Fruit fly (Drosophila melanogaster) whole organism, embryonic: ENCODE results near the gene CG31365.

Source experiments
- Awh ChIP-seq: fragments of 200-800 bp; sonication (Bioruptor generic); IDR thresholded peaks from 2 replicates; pipeline ENCODE4, ENCODE4 v1.3.6; 2022; ENCODE audit warnings: missing biosample characterization, missing genetic modification characterization
- CG10274 ChIP-seq: fragments of 200-800 bp; sonication (Bioruptor generic); optimal IDR thresholded peaks from 3 replicates; lab custom pipeline; 2017; ENCODE audit warnings: missing biosample characterization, mild to moderate bottlenecking, missing genetic modification characterization
- CG11085 ChIP-seq: fragments of 200-800 bp; sonication (Bioruptor generic); IDR thresholded peaks from 2 replicates; pipeline ENCODE4 v1.3.6; 2022; ENCODE audit warnings: missing biosample characterization, missing genetic modification characterization
- CG11456 ChIP-seq: fragments of 200-800 bp; sonication (Bioruptor generic); IDR thresholded peaks from 3 replicates; pipeline ENCODE4 v1.3.6; 2022; ENCODE audit warnings: missing biosample characterization, missing genetic modification characterization
- CG13287 ChIP-seq: fragments of 200-800 bp; sonication (Bioruptor generic); IDR thresholded peaks from 2 replicates; pipeline ENCODE4 v1.3.6; 2022; ENCODE audit warnings: missing biosample characterization, missing genetic modification characterization; ENCODE audit not compliant: partially characterized antibody
- CG14667 ChIP-seq: fragments of 200-800 bp; sonication (Bioruptor generic); IDR thresholded peaks from 2 replicates; pipeline ENCODE4 v1.3.6; 2022; ENCODE audit warnings: missing biosample characterization, missing genetic modification characterization
- CG15011 ChIP-seq: fragments of 200-800 bp; sonication (Bioruptor generic); optimal IDR thresholded peaks from 3 replicates; lab custom pipeline; 2018; ENCODE audit warnings: missing biosample characterization, mild to moderate bottlenecking, missing genetic modification characterization
- CG17186 ChIP-seq: fragments of 200-800 bp; sonication (Bioruptor generic); optimal IDR thresholded peaks from 3 replicates; lab custom pipeline; 2017; ENCODE audit warnings: missing biosample characterization, missing genetic modification reagents, missing genetic modification characterization
- CG17829 ChIP-seq: fragments of 200-800 bp; optimal IDR thresholded peaks from 2 replicates; lab custom pipeline; 2019; ENCODE audit warnings: missing biosample characterization, mild to moderate bottlenecking, missing genetic modification characterization, moderate library complexity
- CG18011 ChIP-seq: fragments of 200-800 bp; sonication (Bioruptor generic); optimal IDR thresholded peaks from 2 replicates; lab custom pipeline; 2017; ENCODE audit warnings: missing biosample characterization, missing genetic modification characterization, mild to moderate bottlenecking, moderate library complexity, missing genotype
- CG18764 ChIP-seq: fragments of 200-800 bp; sonication (Bioruptor generic); optimal IDR thresholded peaks from 3 replicates; lab custom pipeline; 2016; ENCODE audit warnings: missing biosample characterization, missing genetic modification characterization
- CG2116 ChIP-seq: fragments of 200-800 bp; sonication (Bioruptor generic); optimal IDR thresholded peaks from 3 replicates; lab custom pipeline; 2018; ENCODE audit warnings: missing biosample characterization, mild to moderate bottlenecking, missing genetic modification characterization
- CG2120 ChIP-seq: fragments of 200-800 bp; sonication (Bioruptor generic); optimal IDR thresholded peaks from 3 replicates; lab custom pipeline; 2016; ENCODE audit warnings: missing biosample characterization, missing genetic modification characterization
- CG3065 ChIP-seq: fragments of 200-800 bp; sonication (Bioruptor generic); optimal IDR thresholded peaks from 2 replicates; lab custom pipeline; 2016; ENCODE audit warnings: missing biosample characterization, missing genetic modification characterization
- CG32532 ChIP-seq: fragments of 200-800 bp; sonication (Bioruptor generic); IDR thresholded peaks from 2 replicates; pipeline ENCODE4 v1.3.6; 2022; ENCODE audit warnings: missing biosample characterization, missing genetic modification characterization
- CG33213 ChIP-seq: fragments of 200-800 bp; sonication (Bioruptor generic); optimal IDR thresholded peaks from 3 replicates; lab custom pipeline; 2016; ENCODE audit warnings: missing biosample characterization, missing genetic modification characterization
- CG33557 ChIP-seq: fragments of 200-800 bp; sonication (Bioruptor generic); optimal IDR thresholded peaks from 2 replicates; lab custom pipeline; 2019; ENCODE audit warnings: missing biosample characterization, mild to moderate bottlenecking, missing genetic modification characterization, moderate library complexity
- CG7357 ChIP-seq: fragments of 200-800 bp; sonication (Bioruptor generic); IDR thresholded peaks from 3 replicates; pipeline ENCODE4 v1.3.6; 2022; ENCODE audit warnings: missing biosample characterization, missing genetic modification characterization
- CG7928 ChIP-seq: fragments of 200-800 bp; sonication (Bioruptor generic); optimal IDR thresholded peaks from 2 replicates; lab custom pipeline; 2017; ENCODE audit warnings: missing biosample characterization, mild to moderate bottlenecking, missing genetic modification characterization
- CG8290 ChIP-seq, 3 experiments: fragments of 200-800 bp; sonication (Bioruptor generic); optimal IDR thresholded peaks; 2 replicates each; lab custom pipeline; 2016 to 2019; ENCODE audit warnings: missing biosample characterization in 3 of 3, missing genetic modification characterization in 3 of 3, mild to moderate bottlenecking in 2 of 3, moderate library complexity in 1 of 3
- CG8924 ChIP-seq: fragments of 200-800 bp; optimal IDR thresholded peaks from 3 replicates; lab custom pipeline; 2019; ENCODE audit warnings: missing biosample characterization, mild to moderate bottlenecking, missing genetic modification characterization, moderate library complexity
- CG9932 ChIP-seq: fragments of 200-800 bp; sonication (Bioruptor generic); IDR thresholded peaks from 2 replicates; pipeline ENCODE4 v1.3.6; 2022; ENCODE audit warnings: missing biosample characterization, missing genetic modification characterization
- CkIIα-i1 ChIP-seq: fragments of 200-800 bp; sonication (Bioruptor generic); IDR thresholded peaks from 2 replicates; pipeline ENCODE4 v1.3.6; 2022; ENCODE audit warnings: missing biosample characterization, missing genetic modification characterization
- CrebB ChIP-seq: fragments of 200-800 bp; sonication (Bioruptor generic); optimal IDR thresholded peaks from 3 replicates; lab custom pipeline; 2018; ENCODE audit warnings: missing biosample characterization, mild to moderate bottlenecking, missing genetic modification characterization
- Dll ChIP-seq: fragments of 200-800 bp; sonication (Bioruptor generic); IDR thresholded peaks from 4 replicates; pipeline ENCODE4 v1.3.6; 2022; ENCODE audit warnings: missing biosample characterization, missing genetic modification characterization; ENCODE audit not compliant: partially characterized antibody
- Dref ChIP-seq: fragments of 200-800 bp; sonication (Bioruptor generic); IDR thresholded peaks from 2 replicates; pipeline ENCODE4 v1.3.6; 2022; ENCODE audit warnings: missing biosample characterization, missing genetic modification characterization
- E2f2 ChIP-seq: fragments of 200-800 bp; sonication (Bioruptor generic); IDR thresholded peaks from 2 replicates; pipeline ENCODE4 v1.3.6; 2022; ENCODE audit warnings: missing biosample characterization, missing genetic modification characterization
- Ets65A ChIP-seq: fragments of 200-800 bp; sonication (Bioruptor generic); peaks from one replicate; lab custom pipeline; 2016; ENCODE audit warnings: missing biosample characterization, missing genetic modification characterization
- Hr3 ChIP-seq: fragments of 200-800 bp; sonication (Bioruptor generic); optimal IDR thresholded peaks from 3 replicates; lab custom pipeline; 2016; ENCODE audit warnings: missing biosample characterization, missing genetic modification characterization
- MESR4 ChIP-seq: fragments of 200-800 bp; sonication (Bioruptor generic); optimal IDR thresholded peaks from 2 replicates; lab custom pipeline; 2018; ENCODE audit warnings: missing biosample characterization, mild to moderate bottlenecking, missing genetic modification characterization, moderate library complexity
- NC2β ChIP-seq: fragments of 200-800 bp; sonication (Bioruptor generic); optimal IDR thresholded peaks from 2 replicates; lab custom pipeline; 2016; ENCODE audit warnings: missing biosample characterization, missing genetic modification characterization
- NK7.1 ChIP-seq: fragments of 200-800 bp; sonication (Bioruptor generic); optimal IDR thresholded peaks from 3 replicates; lab custom pipeline; 2016; ENCODE audit warnings: missing biosample characterization, missing genetic modification characterization
- PHDP ChIP-seq: fragments of 200-800 bp; sonication (Bioruptor generic); optimal IDR thresholded peaks from 3 replicates; lab custom pipeline; 2018; ENCODE audit warnings: missing biosample characterization, mild to moderate bottlenecking, missing genetic modification characterization, moderate library complexity
- ac ChIP-seq: fragments of 200-800 bp; sonication (Bioruptor generic); optimal IDR thresholded peaks from 3 replicates; lab custom pipeline; 2017; ENCODE audit warnings: missing biosample characterization, mild to moderate bottlenecking, missing genetic modification characterization
- cas ChIP-seq: fragments of 200-800 bp; sonication (Bioruptor generic); IDR thresholded peaks from 2 replicates; pipeline ENCODE4 v1.3.6; 2022; ENCODE audit warnings: missing biosample characterization, missing genetic modification characterization
- caup ChIP-seq: fragments of 200-800 bp; sonication (Bioruptor generic); optimal IDR thresholded peaks from 3 replicates; lab custom pipeline; 2017; ENCODE audit warnings: missing biosample characterization, mild to moderate bottlenecking, missing genetic modification characterization, moderate library complexity; ENCODE audit not compliant: severe bottlenecking
- chif ChIP-seq, 2 experiments: fragments of 200-800 bp; sonication (Bioruptor generic); optimal IDR thresholded peaks; 3 replicates each; lab custom pipeline; 2016; ENCODE audit warnings: missing biosample characterization in 2 of 2, missing genetic modification characterization in 2 of 2
- ci ChIP-seq: fragments of 200-800 bp; sonication (Bioruptor generic); IDR thresholded peaks from 3 replicates; pipeline ENCODE4 v1.3.6; 2022; ENCODE audit warnings: missing biosample characterization, missing genetic modification characterization
- da ChIP-seq: fragments of 200-800 bp; sonication (Bioruptor generic); optimal IDR thresholded peaks from 2 replicates; lab custom pipeline; 2016; ENCODE audit warnings: missing biosample characterization, missing genetic modification characterization
- dati ChIP-seq: fragments of 200-800 bp; sonication (Bioruptor generic); IDR thresholded peaks from 2 replicates; pipeline ENCODE4 v1.3.6; 2022; ENCODE audit warnings: missing biosample characterization, missing genetic modification characterization
- dm ChIP-seq: fragments of 200-800 bp; sonication (Bioruptor generic); optimal IDR thresholded peaks from 3 replicates; lab custom pipeline; 2016; ENCODE audit warnings: missing biosample characterization, missing genetic modification characterization
- gro ChIP-seq: fragments of 200-800 bp; sonication (Bioruptor generic); optimal IDR thresholded peaks from 2 replicates; lab custom pipeline; 2016; ENCODE audit warnings: missing biosample characterization, missing genetic modification characterization
- gsb-n ChIP-seq: fragments of 200-800 bp; sonication (Bioruptor generic); optimal IDR thresholded peaks from 3 replicates; lab custom pipeline; 2018; ENCODE audit warnings: missing biosample characterization, mild to moderate bottlenecking, missing genetic modification characterization
- ind ChIP-seq: fragments of 200-800 bp; sonication (Bioruptor generic); optimal IDR thresholded peaks from 3 replicates; lab custom pipeline; 2016; ENCODE audit warnings: missing biosample characterization, missing genetic modification characterization
- inv ChIP-seq: fragments of 200-800 bp; sonication (Bioruptor generic); IDR thresholded peaks from 2 replicates; pipeline ENCODE4 v1.3.6; 2022; ENCODE audit warnings: missing biosample characterization, missing genetic modification characterization; ENCODE audit not compliant: partially characterized antibody
- nau ChIP-seq: fragments of 200-800 bp; sonication (Bioruptor generic); optimal IDR thresholded peaks from 3 replicates; lab custom pipeline; 2017; ENCODE audit warnings: missing biosample characterization, mild to moderate bottlenecking, missing genetic modification characterization, missing genetic modification reagents
- sisA ChIP-seq: fragments of 200-800 bp; sonication (Bioruptor generic); IDR thresholded peaks from 2 replicates; pipeline ENCODE4 v1.3.6; 2022; ENCODE audit warnings: missing biosample characterization, missing genetic modification characterization
- so ChIP-seq: fragments of 200-800 bp; sonication (Bioruptor generic); IDR thresholded peaks from 3 replicates; pipeline ENCODE4 v1.3.6; 2022; ENCODE audit warnings: missing biosample characterization, missing genetic modification characterization
- trem ChIP-seq: fragments of 200-800 bp; optimal IDR thresholded peaks from 3 replicates; lab custom pipeline; 2019; ENCODE audit warnings: missing biosample characterization, mild to moderate bottlenecking, missing genetic modification characterization, moderate library complexity
- ttk ChIP-seq: fragments of 200-800 bp; sonication (Bioruptor generic); IDR thresholded peaks from 2 replicates; pipeline ENCODE4 v2.1.2; 2022; ENCODE audit warnings: missing biosample characterization, missing genetic modification characterization
- zen ChIP-seq: fragments of 200-800 bp; sonication (Bioruptor generic); optimal IDR thresholded peaks from 3 replicates; lab custom pipeline; 2018; ENCODE audit warnings: missing biosample characterization, mild to moderate bottlenecking, missing genetic modification characterization, moderate library complexity

Gene CG31365

DNA sequence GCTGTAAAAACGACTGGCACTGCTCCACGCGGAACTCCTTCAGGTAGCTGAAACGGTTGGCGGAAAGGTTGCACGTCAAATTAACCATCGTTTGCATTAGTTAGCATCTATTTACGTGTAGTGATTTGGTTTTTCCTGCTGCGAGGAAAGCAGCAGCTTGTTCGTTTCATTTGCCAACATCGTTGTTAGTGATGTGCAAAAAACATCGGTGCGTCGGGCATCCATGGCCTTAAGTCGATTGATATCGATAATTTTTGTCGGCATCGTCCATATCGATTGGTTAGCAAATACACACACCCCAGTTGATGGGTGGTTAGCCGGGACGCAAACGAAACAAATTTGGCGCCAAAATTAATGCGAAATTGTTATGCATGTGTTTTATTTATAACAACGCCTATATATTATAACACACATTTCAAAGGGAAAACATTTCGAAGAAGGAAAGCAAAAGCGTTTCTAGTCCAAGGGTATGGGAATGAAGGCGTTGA lies 31.5 kb upstream of the CG31365 start, which contains the start of gene unk (continued):
- TF ChIP-seq CG8290 (GFP tag; optimal IDR thresholded peaks at IDR 0.05; lab: Kevin White, UChicago) (no peak), CG8290 (tag; optimal IDR thresholded peaks at IDR 0.05; lab: Kevin White, UChicago) (peak in 1 of 2 experiments; percentile 79), CG14667 (GFP tag; lab: Robert Waterston, UW) (no peak), inv (peak; percentile 98), ind (GFP tag; lab: Kevin White, UChicago) (no peak), sisA (GFP tag; lab: Robert Waterston, UW) (no peak), PHDP (no peak), CG15011 (GFP tag; lab: Kevin White, UChicago) (no peak), CG18764 (GFP tag; lab: Kevin White, UChicago) (no peak), CkIIα-i1 (GFP tag; lab: Robert Waterston, UW) (no peak), gsb-n (no peak), CG3065 (GFP tag; lab: Kevin White, UChicago) (no peak), so (GFP tag; lab: Robert Waterston, UW) (peak; percentile 33; the same call in 1 of the 3 replicates), Ets65A (GFP tag; lab: Kevin White, UChicago) (peak; percentile 38), ci (peak; percentile 42; the same call in 1 of the 3 replicates), cas (GFP tag; lab: Robert Waterston, UW) (no peak), CG11456 (no peak; the same call in 1 of the 3 replicates), CG2120 (GFP tag; lab: Kevin White, UChicago) (peak; percentile 56), CG18011 (GFP tag; lab: Kevin White, UChicago) (no peak), CG17829 (peak; percentile 71), da (GFP tag; lab: Kevin White, UChicago) (no peak), ac (GFP tag; lab: Kevin White, UChicago) (no peak), trem (peak; percentile 38), Hr3 (GFP tag; lab: Kevin White, UChicago) (no peak), CrebB (tag; lab: Kevin White, UChicago) (peak; percentile 5), chif (GFP tag; optimal IDR thresholded peaks at IDR 0.05; lab: Kevin White, UChicago) (no peak), CG11085 (GFP tag; lab: Robert Waterston, UW) (no peak), dm (GFP tag; lab: Kevin White, UChicago) (peak; percentile 57), MESR4 (GFP tag; lab: Kevin White, UChicago) (peak; percentile 73), CG13287 (peak; percentile 99), caup (GFP tag; lab: Kevin White, UChicago) (no peak), CG10274 (no peak), CG8924 (no peak), Awh (GFP tag; lab: Robert Waterston, UW) (no peak), CG7928 (GFP tag; lab: Kevin White, UChicago) (no peak), CG33213 (GFP tag; lab: Kevin White, UChicago) (peak; percentile 44), NC2β (GFP tag; lab: Kevin White, UChicago) (peak; percentile 62), Dll (GFP tag; lab: Robert Waterston, UW) (peak; percentile 96), dati (GFP tag; lab: Robert Waterston, UW) (no peak), CG9932 (GFP tag; lab: Robert Waterston, UW) (peak; percentile 81), E2f2 (GFP tag; lab: Robert Waterston, UW) (peak; percentile 95), ttk (GFP tag; lab: Robert Waterston, UW) (no peak), CG33557 (GFP tag; lab: Kevin White, UChicago) (no peak), zen (tag; lab: Kevin White, UChicago) (peak; percentile 20), CG2116 (GFP tag; lab: Kevin White, UChicago) (peak; percentile 84), CG7357 (GFP tag; lab: Robert Waterston, UW) (no peak), CG17186 (peak; percentile 41), nau (no peak), gro (GFP tag; lab: Kevin White, UChicago) (peak; percentile 54), NK7.1 (GFP tag; lab: Kevin White, UChicago) (no peak), Dref (GFP tag; lab: Robert Waterston, UW) (peak; percentile 99), CG32532 (GFP tag; lab: Robert Waterston, UW) (peak; percentile 50; the same call in 1 of the 2 replicates)
